Fruit fly (Drosophila melanogaster) whole organism, embryonic: ENCODE measurements around the gene mib1.

Source experiments
- Bdp1 ChIP-seq: fragments of 200-800 bp; sonication (Bioruptor generic); optimal IDR thresholded peaks from 3 replicates; lab custom pipeline; 2016; ENCODE audit warnings: missing biosample characterization, missing genetic modification characterization
- BtbVII ChIP-seq: fragments of 200-800 bp; sonication (Bioruptor generic); optimal IDR thresholded peaks from 3 replicates; lab custom pipeline; 2017; ENCODE audit warnings: missing biosample characterization, mild to moderate bottlenecking, missing genetic modification characterization
- C15 ChIP-seq: fragments of 200-800 bp; sonication (Bioruptor generic); IDR thresholded peaks from 3 replicates; pipeline ENCODE4 v1.3.6; 2022; ENCODE audit warnings: missing biosample characterization, missing genetic modification characterization
- CG10147 ChIP-seq: fragments of 200-800 bp; sonication (Bioruptor generic); optimal IDR thresholded peaks from 2 replicates; lab custom pipeline; 2019; ENCODE audit warnings: missing biosample characterization, mild to moderate bottlenecking, missing genetic modification characterization, moderate library complexity
- CG10209 ChIP-seq: fragments of 200-800 bp; sonication (Bioruptor generic); optimal IDR thresholded peaks from 3 replicates; lab custom pipeline; 2017; ENCODE audit warnings: missing biosample characterization, mild to moderate bottlenecking, missing genetic modification characterization, missing genetic modification reagents
- CG10274 ChIP-seq: fragments of 200-800 bp; sonication (Bioruptor generic); optimal IDR thresholded peaks from 3 replicates; lab custom pipeline; 2017; ENCODE audit warnings: missing biosample characterization, mild to moderate bottlenecking, missing genetic modification characterization
- CG11398 ChIP-seq: fragments of 200-800 bp; sonication (Bioruptor generic); optimal IDR thresholded peaks from 2 replicates; lab custom pipeline; 2016; ENCODE audit warnings: missing biosample characterization, missing genetic modification characterization
- CG11456 ChIP-seq: fragments of 200-800 bp; sonication (Bioruptor generic); IDR thresholded peaks from 3 replicates; pipeline ENCODE4 v1.3.6; 2022; ENCODE audit warnings: missing biosample characterization, missing genetic modification characterization
- CG11723 ChIP-seq: fragments of 200-800 bp; sonication (Bioruptor generic); optimal IDR thresholded peaks from 2 replicates; lab custom pipeline; 2017; ENCODE audit warnings: missing biosample characterization, mild to moderate bottlenecking, missing genetic modification characterization
- CG12071 ChIP-seq: fragments of 200-800 bp; sonication (Bioruptor generic); optimal IDR thresholded peaks from 3 replicates; lab custom pipeline; 2018; ENCODE audit warnings: missing biosample characterization, mild to moderate bottlenecking, missing genetic modification characterization
- CG12104 ChIP-seq: fragments of 200-800 bp; sonication (Bioruptor generic); optimal IDR thresholded peaks from 3 replicates; lab custom pipeline; 2016; ENCODE audit warnings: missing biosample characterization, missing genetic modification characterization
- CG1233 ChIP-seq: fragments of 200-800 bp; sonication (Bioruptor generic); optimal IDR thresholded peaks from 4 replicates; lab custom pipeline; 2018; ENCODE audit warnings: missing biosample characterization, mild to moderate bottlenecking, missing genetic modification characterization
- CG12391 ChIP-seq: fragments of 200-800 bp; sonication (Bioruptor generic); optimal IDR thresholded peaks from 3 replicates; lab custom pipeline; 2018; ENCODE audit warnings: missing biosample characterization, mild to moderate bottlenecking, missing genetic modification characterization, moderate library complexity
- CG12769 ChIP-seq: fragments of 200-800 bp; sonication (Bioruptor generic); optimal IDR thresholded peaks from 2 replicates; lab custom pipeline; 2019; ENCODE audit warnings: missing biosample characterization, mild to moderate bottlenecking, missing genetic modification characterization, moderate library complexity
- CG14710 ChIP-seq: fragments of 200-800 bp; sonication (Bioruptor generic); optimal IDR thresholded peaks from 3 replicates; lab custom pipeline; 2019; ENCODE audit warnings: missing biosample characterization, mild to moderate bottlenecking, missing genetic modification characterization, moderate library complexity
- CG15073 ChIP-seq: fragments of 200-800 bp; sonication (Bioruptor generic); optimal IDR thresholded peaks from 2 replicates; lab custom pipeline; 2016; ENCODE audit warnings: missing biosample characterization, missing genetic modification characterization
- CG15269 ChIP-seq: fragments of 200-800 bp; sonication (Bioruptor generic); optimal IDR thresholded peaks from 2 replicates; lab custom pipeline; 2018; ENCODE audit warnings: missing biosample characterization, mild to moderate bottlenecking, missing genetic modification characterization, moderate library complexity
- CG15601 ChIP-seq: fragments of 200-800 bp; sonication (Bioruptor generic); optimal IDR thresholded peaks from 3 replicates; lab custom pipeline; 2019; ENCODE audit warnings: missing biosample characterization, mild to moderate bottlenecking, missing genetic modification characterization, moderate library complexity
- CG16779 ChIP-seq: fragments of 200-800 bp; sonication (Bioruptor generic); IDR thresholded peaks from 2 replicates; pipeline ENCODE4 v1.3.6; 2022; ENCODE audit warnings: missing biosample characterization, missing genetic modification characterization
- CG1792 ChIP-seq: fragments of 200-800 bp; sonication (Bioruptor generic); optimal IDR thresholded peaks from 2 replicates; lab custom pipeline; 2016; ENCODE audit warnings: missing biosample characterization, missing genetic modification characterization
- CG2120 ChIP-seq: fragments of 200-800 bp; sonication (Bioruptor generic); optimal IDR thresholded peaks from 3 replicates; lab custom pipeline; 2016; ENCODE audit warnings: missing biosample characterization, missing genetic modification characterization
- CG30431 ChIP-seq: fragments of 200-800 bp; sonication (Bioruptor generic); optimal IDR thresholded peaks from 2 replicates; lab custom pipeline; 2017; ENCODE audit warnings: missing biosample characterization, missing genetic modification characterization
- CG3838 ChIP-seq: fragments of 200-800 bp; sonication (Bioruptor generic); optimal IDR thresholded peaks from 3 replicates; lab custom pipeline; 2016; ENCODE audit warnings: missing biosample characterization, missing genetic modification characterization
- CG7271 ChIP-seq: fragments of 200-800 bp; sonication (Bioruptor generic); optimal IDR thresholded peaks from 2 replicates; lab custom pipeline; 2018; ENCODE audit warnings: missing biosample characterization, mild to moderate bottlenecking, missing genetic modification characterization, moderate library complexity
- CG9932 ChIP-seq: fragments of 200-800 bp; sonication (Bioruptor generic); IDR thresholded peaks from 2 replicates; pipeline ENCODE4 v1.3.6; 2022; ENCODE audit warnings: missing biosample characterization, missing genetic modification characterization
- Dip2 ChIP-seq: fragments of 200-800 bp; sonication (Bioruptor generic); IDR thresholded peaks from 2 replicates; pipeline ENCODE4 v1.3.6; 2022; ENCODE audit warnings: missing biosample characterization, missing genetic modification characterization
- Dll ChIP-seq: fragments of 200-800 bp; sonication (Bioruptor generic); IDR thresholded peaks from 4 replicates; pipeline ENCODE4 v1.3.6; 2022; ENCODE audit warnings: missing biosample characterization, missing genetic modification characterization; ENCODE audit not compliant: partially characterized antibody
- E2f2 ChIP-seq: fragments of 200-800 bp; sonication (Bioruptor generic); IDR thresholded peaks from 2 replicates; pipeline ENCODE4 v1.3.6; 2022; ENCODE audit warnings: missing biosample characterization, missing genetic modification characterization
- Ets65A ChIP-seq: fragments of 200-800 bp; sonication (Bioruptor generic); peaks from one replicate; lab custom pipeline; 2016; ENCODE audit warnings: missing biosample characterization, missing genetic modification characterization
- Fer1 ChIP-seq: fragments of 200-800 bp; sonication (Bioruptor generic); optimal IDR thresholded peaks from 2 replicates; lab custom pipeline; 2017; ENCODE audit warnings: missing biosample characterization, mild to moderate bottlenecking, missing genetic modification characterization
- HLH3B ChIP-seq: fragments of 200-800 bp; sonication (Bioruptor generic); IDR thresholded peaks from 2 replicates; pipeline ENCODE4 v1.3.6; 2022; ENCODE audit warnings: missing biosample characterization, missing genetic modification characterization
- HLH54F ChIP-seq: fragments of 200-800 bp; sonication (Bioruptor generic); optimal IDR thresholded peaks from 3 replicates; lab custom pipeline; 2016; ENCODE audit warnings: missing biosample characterization, missing genetic modification characterization
- Meics ChIP-seq: fragments of 200-800 bp; sonication (Bioruptor generic); optimal IDR thresholded peaks from 2 replicates; lab custom pipeline; 2017; ENCODE audit warnings: missing biosample characterization, mild to moderate bottlenecking, missing genetic modification characterization
- Neu2 ChIP-seq: fragments of 200-800 bp; sonication (Bioruptor generic); optimal IDR thresholded peaks from 3 replicates; lab custom pipeline; 2016; ENCODE audit warnings: missing biosample characterization, missing genetic modification characterization, borderline replicate concordance
- Spps ChIP-seq: fragments of 200-800 bp; sonication (Bioruptor generic); optimal IDR thresholded peaks from 2 replicates; lab custom pipeline; 2018; ENCODE audit warnings: missing biosample characterization, mild to moderate bottlenecking, missing genetic modification characterization
- YL-1 ChIP-seq: fragments of 200-800 bp; sonication (Bioruptor generic); optimal IDR thresholded peaks from 3 replicates; lab custom pipeline; 2017; ENCODE audit warnings: missing biosample characterization, mild to moderate bottlenecking, missing genetic modification characterization
- ap ChIP-seq: fragments of 200-800 bp; sonication (Bioruptor generic); IDR thresholded peaks from 2 replicates; pipeline ENCODE4 v1.3.6; 2022; ENCODE audit warnings: missing biosample characterization, missing genetic modification characterization
- ash1 ChIP-seq: fragments of 200-800 bp; sonication (Bioruptor generic); optimal IDR thresholded peaks from 2 replicates; lab custom pipeline; 2018; ENCODE audit warnings: missing biosample characterization, mild to moderate bottlenecking, missing genetic modification characterization
- cad ChIP-seq: fragments of >200 bp; optimal IDR thresholded peaks from 2 replicates; lab custom pipeline; 2017; ENCODE audit warnings: missing biosample characterization, missing genetic modification characterization
- eve ChIP-seq, 2 experiments: fragments of >200 bp; optimal IDR thresholded peaks; 2 replicates each; lab custom pipeline; 2017; ENCODE audit warnings: missing biosample characterization in 2 of 2, missing genetic modification characterization in 2 of 2
- exex ChIP-seq: fragments of 200-800 bp; sonication (Bioruptor generic); optimal IDR thresholded peaks from 4 replicates; lab custom pipeline; 2018; ENCODE audit warnings: missing biosample characterization, mild to moderate bottlenecking, missing genetic modification characterization, moderate library complexity
- fd3F ChIP-seq: fragments of 200-800 bp; sonication (Bioruptor generic); optimal IDR thresholded peaks from 2 replicates; lab custom pipeline; 2018; ENCODE audit warnings: missing biosample characterization, mild to moderate bottlenecking, missing genetic modification characterization, moderate library complexity
- grau ChIP-seq: fragments of 200-800 bp; optimal IDR thresholded peaks from 3 replicates; lab custom pipeline; 2019; ENCODE audit warnings: missing biosample characterization, mild to moderate bottlenecking, missing genetic modification characterization, moderate library complexity
- lilli ChIP-seq: fragments of 200-800 bp; sonication (Bioruptor generic); optimal IDR thresholded peaks from 3 replicates; lab custom pipeline; 2016; ENCODE audit warnings: missing biosample characterization, missing genetic modification characterization
- lmd ChIP-seq: fragments of 200-800 bp; sonication (Bioruptor generic); IDR thresholded peaks from 2 replicates; pipeline ENCODE4 v1.3.6; 2022; ENCODE audit warnings: missing biosample characterization, missing genetic modification characterization
- phol ChIP-seq: fragments of 200-800 bp; sonication (Bioruptor generic); optimal IDR thresholded peaks from 3 replicates; lab custom pipeline; 2018; ENCODE audit warnings: missing biosample characterization, mild to moderate bottlenecking, missing genetic modification characterization, moderate library complexity
- sens-2 ChIP-seq: fragments of 200-800 bp; sonication (Bioruptor generic); IDR thresholded peaks from 2 replicates; pipeline ENCODE4 v1.3.6; 2022; ENCODE audit warnings: missing biosample characterization, missing genetic modification characterization
- sob ChIP-seq: fragments of 200-800 bp; sonication (Bioruptor generic); IDR thresholded peaks from 2 replicates; pipeline ENCODE4 v1.3.6; 2022; ENCODE audit warnings: missing biosample characterization, missing genetic modification characterization
- z ChIP-seq: fragments of 200-800 bp; sonication (Bioruptor generic); IDR thresholded peaks from 3 replicates; pipeline ENCODE4 v1.3.6; 2022; ENCODE audit warnings: missing biosample characterization, missing genetic modification characterization
- zen2 ChIP-seq: fragments of 200-800 bp; sonication (Bioruptor generic); IDR thresholded peaks from 3 replicates; pipeline ENCODE4 v1.3.6; 2022; ENCODE audit warnings: missing biosample characterization, missing genetic modification characterization; ENCODE audit not compliant: partially characterized antibody

mib1 gene

dm6 chr3L:15999358-16000005 is 12.1 kb downstream of the mib1 start (continued):
- TF ChIP-seq CG11456 (GFP tag; lab: Robert Waterston, UW) (no peak), zen2 (GFP tag; lab: Robert Waterston, UW) (no peak), eve (GFP tag; optimal IDR thresholded peaks at IDR 0.05; lab: Kevin White, UChicago) (peak in 1 of 2 experiments; percentile 30), CG14710 (tag; lab: Kevin White, UChicago) (peak; percentile 11), CG12769 (tag; lab: Kevin White, UChicago) (peak; percentile 41), Meics (GFP tag; lab: Kevin White, UChicago) (peak; percentile 46), sens-2 (GFP tag; lab: Robert Waterston, UW) (no peak), grau (tag; lab: Kevin White, UChicago) (peak; percentile 79), CG11723 (no peak), cad (no peak), ap (GFP tag; lab: Robert Waterston, UW) (no peak), YL-1 (GFP tag; lab: Kevin White, UChicago) (no peak), lilli (GFP tag; lab: Kevin White, UChicago) (peak; percentile 5), lmd (GFP tag; lab: Robert Waterston, UW) (no peak; the same call in 1 of the 2 replicates), ash1 (no peak), Neu2 (GFP tag; lab: Kevin White, UChicago) (no peak), CG7271 (tag; lab: Kevin White, UChicago) (no peak), fd3F (GFP tag; lab: Kevin White, UChicago) (peak; percentile 41), Bdp1 (GFP tag; lab: Kevin White, UChicago) (no peak), Dip2 (GFP tag; lab: Robert Waterston, UW) (no peak), CG12104 (GFP tag; lab: Kevin White, UChicago) (peak; percentile 3), Fer1 (GFP tag; lab: Kevin White, UChicago) (peak; percentile 73), HLH54F (peak; percentile 24), CG12071 (GFP tag; lab: Kevin White, UChicago) (peak; percentile 14), phol (tag; lab: Kevin White, UChicago) (peak; percentile 30), CG30431 (no peak), CG15601 (tag; lab: Kevin White, UChicago) (peak; percentile 23), CG16779 (GFP tag; lab: Robert Waterston, UW) (no peak), CG2120 (GFP tag; lab: Kevin White, UChicago) (peak; percentile 72), CG1792 (no peak), BtbVII (GFP tag; lab: Kevin White, UChicago) (peak; percentile 52), CG15073 (GFP tag; lab: Kevin White, UChicago) (no peak), z (GFP tag; lab: Robert Waterston, UW) (0 out of 3 replicates have a peak, but pooled peaks have one; percentile 25), E2f2 (peak; percentile 43), C15 (0 out of 3 replicates have a peak, but pooled peaks have one; percentile 51), Ets65A (GFP tag; lab: Kevin White, UChicago) (no peak), CG12391 (tag; lab: Kevin White, UChicago) (peak; percentile 50), sob (peak; percentile 67), CG9932 (GFP tag; lab: Robert Waterston, UW) (no peak), CG1233 (peak; percentile 53), Spps (tag; lab: Kevin White, UChicago) (no peak), CG15269 (peak; percentile 71), CG10209 (GFP tag; lab: Kevin White, UChicago) (peak; percentile 61), CG10147 (GFP tag; lab: Kevin White, UChicago) (peak; percentile 46), CG11398 (GFP tag; lab: Kevin White, UChicago) (no peak), Dll (GFP tag; lab: Robert Waterston, UW) (no peak), CG10274 (no peak), HLH3B (GFP tag; lab: Robert Waterston, UW) (peak; percentile 40; the same call in 1 of the 2 replicates), CG3838 (GFP tag; lab: Kevin White, UChicago) (no peak), exex (tag; lab: Kevin White, UChicago) (peak; percentile 97)
